Fruit fly (Drosophila melanogaster): ENCODE measurements around the gene Or85d.
A peak's percentile ranks its signal among the peaks of the same experiment; 100 is the strongest.

The Or85d gene

dm6 chr3R:8552308-8552707, at the start of gene Or85d:
TSS of gene Or85d (plus strand) at chr3R:8552608.
- no peak for TF ChIP-seq CG17801 (GFP tag; optimal IDR thresholded peaks at IDR 0.05; ENCODE audit: partially characterized antibody)

dm6 chr3R:8511258-8511657, 41.1 kb upstream of the Or85d start, which contains the start of gene Or85b:
TSS of gene Or85b (minus strand) at chr3R:8511358.
- TF ChIP-seq CG17801 (GFP tag; optimal IDR thresholded peaks at IDR 0.05; ENCODE audit: partially characterized antibody) = no peak

dm6 chr3R:8512922-8513321, 39.5 kb upstream of the Or85d start, which contains the start of gene Or85c:
TSS of gene Or85c (minus strand) at chr3R:8513022.
- TF ChIP-seq CG17801 (GFP tag; optimal IDR thresholded peaks at IDR 0.05; ENCODE audit: partially characterized antibody) = no peak

- no peak for TF ChIP-seq CG17801 (GFP tag; optimal IDR thresholded peaks at IDR 0.05; ENCODE audit: partially characterized antibody)
These were observed 34.6 kb upstream of the Or85d start, which contains the start of gene CG11737 for dm6 chr3R:8517752-8518185. TSS of gene CG11737 (plus strand) at chr3R:8517868.

dm6 chr3R:8518565-8519154, 33.7 kb upstream of the Or85d start:
- no peak for TF ChIP-seq CG17801 (GFP tag; optimal IDR thresholded peaks at IDR 0.05; ENCODE audit: partially characterized antibody)

- no peak for TF ChIP-seq CG17801 (GFP tag; optimal IDR thresholded peaks at IDR 0.05; ENCODE audit: partially characterized antibody)
These were observed 33.3 kb upstream of the Or85d start for dm6 chr3R:8519157-8519556.

dm6 chr3R:8520809-8521208, 31.6 kb upstream of the Or85d start:
- no peak for TF ChIP-seq CG17801 (GFP tag; optimal IDR thresholded peaks at IDR 0.05; ENCODE audit: partially characterized antibody)

- no peak for TF ChIP-seq CG17801 (GFP tag; optimal IDR thresholded peaks at IDR 0.05; ENCODE audit: partially characterized antibody)
These were observed 30.9 kb upstream of the Or85d start, which contains the start of gene CG31454 for dm6 chr3R:8521499-8521898. TSS of gene CG31454 (plus strand) at chr3R:8521658.

- no peak for TF ChIP-seq CG17801 (GFP tag; optimal IDR thresholded peaks at IDR 0.05; ENCODE audit: partially characterized antibody)
These were observed 28.7 kb upstream of the Or85d start, which contains the start of gene CG31259 for dm6 chr3R:8523668-8524067. TSS of gene CG31259 (plus strand) at chr3R:8523944.

- TF ChIP-seq CG17801 (GFP tag; optimal IDR thresholded peaks at IDR 0.05; ENCODE audit: partially characterized antibody) = no peak
These were observed 28.1 kb upstream of the Or85d start for dm6 chr3R:8524277-8524676.

dm6 chr3R:8528862-8529261, 23.5 kb upstream of the Or85d start, which contains the start of gene CG11741:
TSS of gene CG11741 (minus strand) at chr3R:8528877.
- TF ChIP-seq CG17801 (GFP tag; optimal IDR thresholded peaks at IDR 0.05; ENCODE audit: partially characterized antibody) = no peak

dm6 chr3R:8545915-8546314, 6.5 kb upstream of the Or85d start:
- TF ChIP-seq CG17801 (GFP tag; optimal IDR thresholded peaks at IDR 0.05; ENCODE audit: partially characterized antibody) = no peak

- TF ChIP-seq CG17801 (GFP tag; optimal IDR thresholded peaks at IDR 0.05; ENCODE audit: partially characterized antibody) = no peak
These were observed 9.1 kb downstream of the Or85d start, which contains the start of gene pch2 for dm6 chr3R:8561522-8561921. TSS of gene pch2 (minus strand) at chr3R:8561764.

dm6 chr3R:8562484-8562886, 10.1 kb downstream of the Or85d start, which contains the start of the genes mRpS18A and CG31460:
TSS of gene mRpS18A (minus strand) at chr3R:8562593.
TSS of gene CG31460 (plus strand) at chr3R:8562673.
- TF ChIP-seq CG17801 (GFP tag; optimal IDR thresholded peaks at IDR 0.05; ENCODE audit: partially characterized antibody) = no peak

- TF ChIP-seq CG17801 (GFP tag; optimal IDR thresholded peaks at IDR 0.05; ENCODE audit: partially characterized antibody) = peak; percentile 17
These were observed 11.4 kb downstream of the Or85d start, which contains the start of gene Cenp-C for dm6 chr3R:8563774-8564173. TSS of gene Cenp-C (plus strand) at chr3R:8564105.

All from ovary, adult (tissue).